Fruit fly (Drosophila melanogaster) whole organism: Measurements from ENCODE around the gene Cap-H2.

ENCODE experiments used
- CG8478 ChIP-seq: fragments of >200 bp; optimal IDR thresholded peaks from 2 replicates; lab custom pipeline; 2018; ENCODE audit warnings: inconsistent platforms
- pan ChIP-seq: fragments of >200 bp; optimal IDR thresholded peaks from 2 replicates; lab custom pipeline; 2017

DNA sequence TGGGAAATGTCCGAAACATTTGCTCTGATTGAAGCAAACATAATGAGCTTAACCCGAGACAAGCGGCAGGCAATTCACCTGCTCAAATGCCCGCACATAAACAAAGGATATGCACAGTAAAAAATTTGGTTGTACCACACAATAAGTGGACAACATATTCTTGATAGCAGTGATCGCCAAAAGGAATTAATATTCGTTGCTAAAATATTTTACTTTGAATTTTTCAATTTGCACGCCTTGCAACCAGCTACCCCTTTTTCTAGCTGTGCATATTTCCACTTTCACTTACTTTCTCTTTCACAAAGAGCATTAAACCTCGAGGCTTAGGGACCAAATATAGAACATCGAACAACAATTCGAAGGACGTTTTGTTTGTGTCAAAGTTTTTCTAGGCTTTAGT is 13.5 kb upstream of the Cap-H2 start:
- TF ChIP-seq pan (lab: Kevin White, UChicago) (no peak), CG8478 (lab: Kevin White, UChicago) (no peak)
